Worm (Caenorhabditis elegans) whole organism, L1 larva: ENCODE data around the gene feh-1.
A peak's percentile ranks its signal among the peaks of the same experiment; 100 is the strongest.

Experiments used
- F16B12.6 ChIP-seq: fragments of 150-350 bp; optimal IDR thresholded peaks from 2 replicates; lab custom pipeline; 2014; ENCODE audit warnings: missing biosample characterization, missing genetic modification characterization
- Y116A8C.19 ChIP-seq: sonication (generic microtip); optimal IDR thresholded peaks from 2 replicates; lab custom pipeline; 2016; ENCODE audit warnings: missing compliant biosample characterization, missing genetic modification characterization, borderline replicate concordance
- aha-1 ChIP-seq: fragments of 150-350 bp; optimal IDR thresholded peaks from 2 replicates; lab custom pipeline; 2014; ENCODE audit warnings: missing biosample characterization, missing genetic modification characterization
- alr-1 ChIP-seq: fragments of 200-800 bp; sonication (Bioruptor generic); optimal IDR thresholded peaks from 2 replicates; lab custom pipeline; 2018; ENCODE audit warnings: borderline replicate concordance, mild to moderate bottlenecking, missing genetic modification characterization, missing compliant biosample characterization
- aly-2 ChIP-seq: fragments of 150-350 bp; optimal IDR thresholded peaks from 2 replicates; lab custom pipeline; 2014; ENCODE audit warnings: missing biosample characterization, missing genetic modification characterization
- ama-1 ChIP-seq: fragments of 150-350 bp; optimal IDR thresholded peaks from 2 replicates; lab custom pipeline; 2014
- ceh-8 ChIP-seq: fragments of 200-800 bp; sonication (Bioruptor generic); optimal IDR thresholded peaks from 2 replicates; lab custom pipeline; 2018; ENCODE audit warnings: mild to moderate bottlenecking, missing genetic modification characterization, moderate library complexity, missing compliant biosample characterization
- ceh-82 ChIP-seq, 3 experiments: fragments of 150-350 bp in 1 of 3; sonication (generic microtip) in 2 of 3; optimal IDR thresholded peaks; 2 replicates each; lab custom pipeline; 2014 to 2017; ENCODE audit warnings: missing biosample characterization in 3 of 3, missing genetic modification characterization in 3 of 3
- ces-1 ChIP-seq: fragments of 150-350 bp; optimal IDR thresholded peaks from 2 replicates; lab custom pipeline; 2014; ENCODE audit warnings: missing biosample characterization, missing genetic modification reagents, missing genetic modification characterization
- dpl-1 ChIP-seq, 3 experiments: fragments of 150-350 bp in 2 of 3; sonication (generic microtip) in 1 of 3; optimal IDR thresholded peaks; 2 replicates each; lab custom pipeline; 2014 to 2017; ENCODE audit warnings: missing biosample characterization in 3 of 3, missing genetic modification characterization in 3 of 3, missing genetic modification reagents in 3 of 3
- dsc-1 ChIP-seq: sonication (generic microtip); optimal IDR thresholded peaks from 2 replicates; lab custom pipeline; 2016; ENCODE audit warnings: mild to moderate bottlenecking, missing genetic modification characterization, missing compliant biosample characterization
- ets-5 ChIP-seq: fragments of 200-800 bp; sonication (Bioruptor generic); IDR thresholded peaks from 2 replicates; pipeline ENCODE4 v1.3.6; 2022; ENCODE audit warnings: missing genetic modification characterization, missing compliant biosample characterization
- fkh-4 ChIP-seq: sonication (generic microtip); optimal IDR thresholded peaks from 2 replicates; lab custom pipeline; 2016; ENCODE audit warnings: missing compliant biosample characterization, missing genetic modification characterization, borderline replicate concordance
- fos-1 ChIP-seq: fragments of 150-350 bp; optimal IDR thresholded peaks from 2 replicates; lab custom pipeline; 2014; ENCODE audit warnings: missing biosample characterization, missing genetic modification characterization
- hlh-17 ChIP-seq: fragments of 200-800 bp; sonication (Bioruptor generic); optimal IDR thresholded peaks from 2 replicates; lab custom pipeline; 2018; ENCODE audit warnings: missing genetic modification characterization, mild to moderate bottlenecking, missing compliant biosample characterization, moderate library complexity, borderline replicate concordance
- hpl-2 ChIP-seq: fragments of 150-350 bp; optimal IDR thresholded peaks from 2 replicates; lab custom pipeline; 2014; ENCODE audit warnings: missing biosample characterization, missing genetic modification reagents, missing genetic modification characterization
- isw-1 ChIP-seq: fragments of 200-800 bp; sonication (Bioruptor generic); IDR thresholded peaks from 2 replicates; pipeline ENCODE4 v1.3.6; 2022; ENCODE audit warnings: missing genetic modification characterization, missing compliant biosample characterization
- lin-14 ChIP-seq: fragments of 200-800 bp; sonication (Bioruptor generic); optimal IDR thresholded peaks from 2 replicates; lab custom pipeline; 2018; ENCODE audit warnings: mild to moderate bottlenecking, missing genetic modification characterization, moderate library complexity, missing compliant biosample characterization
- lin-39 ChIP-seq: fragments of 150-350 bp; optimal IDR thresholded peaks from 2 replicates; lab custom pipeline; 2014; ENCODE audit warnings: missing biosample characterization, missing genetic modification reagents, missing genetic modification characterization
- lsy-2 ChIP-seq, 2 experiments: fragments of 150-350 bp; optimal IDR thresholded peaks; 2 replicates each; lab custom pipeline; 2014; ENCODE audit warnings: missing biosample characterization in 2 of 2, missing genetic modification characterization in 2 of 2
- mab-9 ChIP-seq: fragments of 200-800 bp; sonication (Bioruptor generic); IDR thresholded peaks from 2 replicates; pipeline ENCODE4 v1.3.6; 2022; ENCODE audit warnings: missing genetic modification reagents, missing genetic modification characterization, missing compliant biosample characterization
- mep-1 ChIP-seq: fragments of 150-350 bp; optimal IDR thresholded peaks from 2 replicates; lab custom pipeline; 2014; ENCODE audit warnings: missing biosample characterization, missing genetic modification characterization
- nhr-11 ChIP-seq: fragments of 150-350 bp; optimal IDR thresholded peaks from 2 replicates; lab custom pipeline; 2014; ENCODE audit warnings: missing biosample characterization, missing genetic modification characterization
- nhr-19 ChIP-seq: fragments of 200-800 bp; sonication (Bioruptor generic); conservative IDR thresholded peaks from 2 replicates; pipeline ENCODE4 v1.3.6; 2022; ENCODE audit warnings: missing genetic modification characterization, missing compliant biosample characterization
- nhr-20 ChIP-seq: sonication (generic microtip); optimal IDR thresholded peaks from 2 replicates; lab custom pipeline; 2016; ENCODE audit warnings: mild to moderate bottlenecking, missing genetic modification characterization, missing compliant biosample characterization
- nhr-237 ChIP-seq: fragments of 150-350 bp; optimal IDR thresholded peaks from 2 replicates; lab custom pipeline; 2014; ENCODE audit warnings: missing biosample characterization, missing genetic modification characterization
- nhr-28 ChIP-seq: fragments of 150-350 bp; optimal IDR thresholded peaks from 2 replicates; lab custom pipeline; 2014; ENCODE audit warnings: missing biosample characterization, missing genetic modification characterization
- nhr-90 ChIP-seq: sonication (generic microtip); optimal IDR thresholded peaks from 2 replicates; lab custom pipeline; 2016; ENCODE audit warnings: mild to moderate bottlenecking, missing genetic modification characterization, missing compliant biosample characterization; ENCODE audit not compliant: poor library complexity
- pag-3 ChIP-seq: sonication (generic microtip); optimal IDR thresholded peaks from 2 replicates; lab custom pipeline; 2017; ENCODE audit warnings: missing genetic modification characterization, mild to moderate bottlenecking, missing compliant biosample characterization, antibody characterized with exemption, borderline replicate concordance; ENCODE audit not compliant: insufficient read depth
- rnt-1 ChIP-seq: sonication (generic microtip); optimal IDR thresholded peaks from 2 replicates; lab custom pipeline; 2016; ENCODE audit warnings: mild to moderate bottlenecking, missing genetic modification characterization, moderate library complexity, missing compliant biosample characterization
- snu-23 ChIP-seq: sonication (generic microtip); optimal IDR thresholded peaks from 2 replicates; lab custom pipeline; 2016; ENCODE audit warnings: missing genetic modification characterization, missing compliant biosample characterization
- sox-4 ChIP-seq: sonication (generic microtip); optimal IDR thresholded peaks from 2 replicates; lab custom pipeline; 2016; ENCODE audit warnings: missing genetic modification characterization, missing compliant biosample characterization
- tbx-2 ChIP-seq: sonication (generic microtip); optimal IDR thresholded peaks from 2 replicates; lab custom pipeline; 2016; ENCODE audit warnings: missing genetic modification characterization, missing compliant biosample characterization
- unc-130 ChIP-seq: fragments of 150-350 bp; optimal IDR thresholded peaks from 2 replicates; lab custom pipeline; 2017; ENCODE audit warnings: missing biosample characterization, missing genetic modification characterization, inconsistent platforms
- unc-86 ChIP-seq: sonication (generic microtip); optimal IDR thresholded peaks from 2 replicates; lab custom pipeline; 2016; ENCODE audit warnings: missing genetic modification characterization, missing compliant biosample characterization
- unc-98 ChIP-seq: fragments of 200-800 bp; sonication (Bioruptor generic); IDR thresholded peaks from 2 replicates; pipeline ENCODE4 v1.3.6; 2022; ENCODE audit warnings: missing genetic modification characterization, missing compliant biosample characterization
- vab-15 ChIP-seq: sonication (generic microtip); optimal IDR thresholded peaks from 2 replicates; lab custom pipeline; 2017; ENCODE audit warnings: missing genotype, mild to moderate bottlenecking, missing genetic modification characterization, missing compliant biosample characterization
- ztf-4 ChIP-seq: fragments of 150-350 bp; optimal IDR thresholded peaks from 2 replicates; lab custom pipeline; 2014; ENCODE audit warnings: missing biosample characterization, missing genetic modification characterization

The feh-1 gene

DNA sequence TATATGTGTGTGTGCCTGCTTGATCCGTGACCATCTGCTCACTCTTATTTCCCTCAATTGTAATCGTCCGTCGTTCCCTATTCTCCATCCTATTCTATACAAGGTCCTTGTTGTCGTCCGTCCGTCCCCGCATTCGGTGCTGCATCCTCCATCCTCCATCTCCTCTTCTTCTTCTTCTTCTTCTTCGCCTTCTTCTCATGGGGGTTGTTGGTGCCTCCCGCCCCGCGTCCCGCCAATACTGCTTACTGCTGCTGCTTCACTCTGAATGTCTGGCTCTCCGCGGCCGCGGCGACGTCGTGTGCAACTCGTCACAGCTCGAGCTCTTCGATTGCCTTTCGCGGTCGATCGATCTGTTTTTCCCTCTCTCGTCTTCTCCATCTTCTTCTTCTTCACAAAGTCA, 14.6 kb upstream of the feh-1 start (continued):
- TF ChIP-seq hlh-17 (no peak), alr-1 (tag; lab: Kevin White, UChicago) (no peak), ama-1 (lab: Kevin White, UChicago) (no peak), nhr-20 (no peak), nhr-19 (no peak), unc-130 (tag; lab: Kevin White, UChicago) (no peak), nhr-237 (tag; lab: Kevin White, UChicago) (no peak), hpl-2 (GFP tag; lab: Kevin White, UChicago) (no peak), dpl-1 (GFP tag; optimal IDR thresholded peaks at IDR 0.05; lab: Kevin White, UChicago) (peak in 1 of 3 experiments; percentile 33), mep-1 (tag; lab: Kevin White, UChicago) (peak; percentile 28), ceh-8 (no peak), pag-3 (tag; lab: Kevin White, UChicago) (no peak), sox-4 (tag; lab: Kevin White, UChicago) (no peak), isw-1 (GFP tag; lab: Robert Waterston, UW) (no peak), aly-2 (tag; lab: Kevin White, UChicago) (no peak), vab-15 (tag; lab: Kevin White, UChicago) (no peak), mab-9 (GFP tag; lab: Robert Waterston, UW) (peak; percentile 14; the same call in 1 of the 2 replicates), lin-14 (GFP tag; lab: Kevin White, UChicago) (peak; percentile 80)

DNA sequence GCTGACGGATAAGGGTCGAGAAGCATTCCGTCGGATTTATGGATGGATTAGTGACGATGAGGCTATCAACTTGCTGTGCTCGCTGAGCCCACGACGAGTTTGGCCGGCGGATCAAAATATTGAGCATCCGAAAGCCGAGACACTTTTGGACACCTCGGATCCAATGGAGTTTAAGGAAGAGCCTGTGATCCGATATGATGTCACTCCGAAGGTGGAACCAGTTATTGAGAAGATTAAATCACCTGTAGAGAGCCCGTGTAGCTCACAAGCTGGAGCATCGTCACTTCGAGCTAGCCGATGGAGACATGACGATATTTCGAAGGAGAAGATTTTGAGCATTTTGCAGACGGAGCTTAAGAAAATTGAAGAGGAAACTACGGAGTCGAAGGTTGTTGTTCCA, 9.2 kb upstream of the feh-1 start:
- TF ChIP-seq nhr-11 (tag; lab: Kevin White, UChicago), result no peak
- TF ChIP-seq, all 84 proteins: peak for 0

DNA sequence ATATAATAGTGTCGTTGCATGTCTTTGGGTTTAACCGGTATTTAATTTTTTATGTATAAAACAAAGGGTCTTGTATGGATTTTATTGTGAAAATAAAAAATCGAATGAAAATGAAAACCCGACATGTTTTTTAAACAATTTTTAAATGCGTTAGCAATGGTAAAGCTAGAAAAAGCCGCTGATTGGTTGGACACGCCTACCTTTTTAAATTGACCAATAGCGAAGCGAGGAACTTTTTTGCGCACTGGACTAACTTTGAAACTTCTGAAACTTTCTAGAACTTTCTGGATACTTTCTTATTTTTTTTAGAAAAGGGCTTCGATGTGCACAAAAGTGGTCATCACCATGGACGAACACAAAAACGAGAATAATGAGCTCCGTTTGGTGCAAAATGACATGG, 3.4 kb upstream of the feh-1 start:
- TF ChIP-seq aly-2 (tag; lab: Kevin White, UChicago) (no peak), unc-86 (tag; lab: Kevin White, UChicago) (no peak), ces-1 (no peak), ceh-82 (tag; optimal IDR thresholded peaks at IDR 0.05; lab: Kevin White, UChicago) (no peak), nhr-28 (no peak), nhr-90 (no peak), unc-130 (tag; lab: Kevin White, UChicago) (no peak), snu-23 (GFP tag; lab: Kevin White, UChicago) (no peak), dpl-1 (GFP tag; optimal IDR thresholded peaks at IDR 0.05; lab: Kevin White, UChicago) (no peak), F16B12.6 (no peak)

DNA sequence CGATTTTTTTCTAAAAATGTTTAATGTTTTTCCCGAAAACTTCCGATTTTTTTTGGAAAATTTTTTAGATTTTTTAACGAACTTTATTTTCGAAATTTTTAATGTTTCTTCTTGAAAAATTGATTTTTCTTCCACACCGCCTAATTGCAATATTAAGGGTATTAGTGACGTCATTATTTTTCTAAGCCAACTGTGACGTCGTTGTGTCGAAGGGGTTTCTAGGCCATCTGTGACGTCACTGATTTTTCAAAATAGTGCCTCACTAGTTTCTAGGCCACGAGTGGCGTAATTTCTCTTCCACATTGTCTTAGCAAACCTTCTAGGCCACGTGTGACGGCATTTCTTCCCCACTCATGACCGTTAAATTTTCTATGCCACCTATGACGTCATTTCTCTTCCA, 2.3 kb downstream of the feh-1 start:
- TF ChIP-seq nhr-28, result no peak
- no peak for TF ChIP-seq nhr-11 (tag; lab: Kevin White, UChicago)
- no peak for TF ChIP-seq unc-130 (tag; lab: Kevin White, UChicago)
- no peak for TF ChIP-seq nhr-90
- no peak for TF ChIP-seq Y116A8C.19
- no peak for TF ChIP-seq dsc-1 (tag; lab: Kevin White, UChicago)
- no peak for TF ChIP-seq tbx-2
- no peak for TF ChIP-seq sox-4 (tag; lab: Kevin White, UChicago)
- no peak for TF ChIP-seq aha-1
- TF ChIP-seq fkh-4, result no peak
- TF ChIP-seq ceh-82 (tag; optimal IDR thresholded peaks at IDR 0.05; lab: Kevin White, UChicago), result no peak
- no peak for TF ChIP-seq lin-39 (tag; lab: Kevin White, UChicago)
- TF ChIP-seq ztf-4 (tag; lab: Kevin White, UChicago), result no peak
- no peak for TF ChIP-seq lsy-2 (tag; optimal IDR thresholded peaks at IDR 0.05; lab: Kevin White, UChicago)
- no peak for TF ChIP-seq fos-1 (tag; lab: Kevin White, UChicago)
- TF ChIP-seq ets-5, result no peak
- TF ChIP-seq dpl-1 (GFP tag; optimal IDR thresholded peaks at IDR 0.05; lab: Kevin White, UChicago), result no peak
- no peak for TF ChIP-seq unc-98
- no peak for TF ChIP-seq rnt-1 (tag; lab: Kevin White, UChicago)
